Worm (Caenorhabditis elegans) whole organism, late embryonic: ENCODE measurements around the gene T07F10.3.

Experiments used
- K09A11.1 ChIP-seq: sonication (generic microtip); optimal IDR thresholded peaks from 2 replicates; lab custom pipeline; 2017; ENCODE audit warnings: antibody characterized with exemption, mild to moderate bottlenecking, missing genetic modification characterization, missing compliant biosample characterization; ENCODE audit not compliant: insufficient read depth
- T23F11.4 ChIP-seq: fragments of 200-800 bp; sonication (Bioruptor generic); optimal IDR thresholded peaks from 2 replicates; lab custom pipeline; 2018; ENCODE audit warnings: mild to moderate bottlenecking, missing genetic modification characterization, missing compliant biosample characterization
- elt-2 ChIP-seq: sonication (generic microtip); optimal IDR thresholded peaks from 2 replicates; lab custom pipeline; 2016; ENCODE audit warnings: missing genetic modification reagents, missing genetic modification characterization, missing compliant biosample characterization
- fkh-6 ChIP-seq: sonication (generic microtip); optimal IDR thresholded peaks from 2 replicates; lab custom pipeline; 2016; ENCODE audit warnings: missing genetic modification characterization, missing compliant biosample characterization
- nfya-1 ChIP-seq: sonication (generic microtip); optimal IDR thresholded peaks from 2 replicates; lab custom pipeline; 2017; ENCODE audit warnings: missing genetic modification characterization, mild to moderate bottlenecking, missing compliant biosample characterization, antibody characterized with exemption, moderate library complexity
- pha-4 ChIP-seq: fragments of 150-350 bp; optimal IDR thresholded peaks from 2 replicates; lab custom pipeline; 2018; ENCODE audit warnings: missing biosample characterization, missing genetic modification reagents, missing genetic modification characterization
- unc-55 ChIP-seq: sonication (generic microtip); optimal IDR thresholded peaks from 2 replicates; lab custom pipeline; 2017; ENCODE audit warnings: missing biosample characterization, missing genetic modification reagents, missing genetic modification characterization

- TF ChIP-seq pha-4 (tag; lab: Kevin White, UChicago) (no peak), fkh-6 (tag; lab: Kevin White, UChicago) (no peak), elt-2 (tag; lab: Kevin White, UChicago) (no peak), T23F11.4 (no peak), K09A11.1 (no peak), unc-55 (GFP tag; lab: Kevin White, UChicago) (no peak), nfya-1 (tag; lab: Kevin White, UChicago) (no peak)
Measured at ce11 chrV:12818486-12818885, 51.4 kb downstream of the T07F10.3 start.
